Fruit fly (Drosophila melanogaster): ENCODE data around the gene Gr28b.

Gr28b gene

DNA sequence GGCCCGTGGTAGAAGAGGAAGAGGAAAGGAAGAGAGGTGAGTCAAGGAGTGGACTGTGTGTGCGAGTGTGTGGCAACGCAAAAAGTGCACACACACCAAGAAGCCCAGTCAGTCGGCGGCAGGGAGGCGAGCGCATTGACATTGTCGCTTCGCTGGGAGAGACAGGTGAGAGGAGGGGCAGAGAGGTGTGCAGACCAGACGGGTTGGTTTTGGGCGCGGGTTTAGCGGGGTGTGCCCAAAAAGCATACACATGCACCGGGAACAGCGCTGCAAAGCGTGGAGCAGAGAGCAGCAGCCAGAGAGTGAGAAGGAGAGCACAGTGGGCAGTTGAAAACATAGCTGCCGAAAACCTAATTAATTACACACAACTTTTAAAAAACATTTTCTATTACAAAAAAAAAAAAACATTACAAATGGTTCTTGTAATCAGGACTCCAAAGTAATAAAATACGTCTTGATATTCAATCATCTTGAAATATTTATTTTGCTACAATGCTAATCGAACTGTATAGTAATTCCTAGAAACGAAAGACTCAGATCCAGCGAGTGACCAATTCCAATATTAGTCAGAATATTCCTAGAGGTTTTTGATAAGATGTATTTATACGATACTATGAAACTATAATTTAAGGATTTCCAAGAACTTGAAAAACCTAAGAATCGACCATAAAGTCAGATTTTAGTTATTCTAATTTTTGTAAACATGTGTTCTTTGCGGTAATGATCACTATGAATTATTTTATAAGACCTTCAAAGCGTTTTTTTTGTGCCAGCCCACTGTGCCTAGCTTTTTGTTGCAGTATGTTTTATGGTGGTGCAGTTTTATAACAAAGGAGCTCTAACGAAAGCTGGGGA is 39.4 kb downstream of the Gr28b start:
- TF ChIP-seq CG11093 (GFP tag; IDR thresholded peaks at IDR 0.05) (no peak), lola (GFP tag; optimal IDR thresholded peaks at IDR 0.05) (no peak), CG11504 (tag; optimal IDR thresholded peaks at IDR 0.05) (peak; percentile 27), Ssrp (tag; optimal IDR thresholded peaks at IDR 0.05) (peak; percentile 6), CG4820 (GFP tag; optimal IDR thresholded peaks at IDR 0.05) (peak; percentile 21), CG18262 (tag; optimal IDR thresholded peaks at IDR 0.05) (peak; percentile 34), Trl (optimal IDR thresholded peaks at IDR 0.05) (peak in 1 of 2 experiments; percentile 47), Trl (GFP tag; optimal IDR thresholded peaks at IDR 0.05) (no peak), chif (GFP tag; optimal IDR thresholded peaks at IDR 0.05) (peak in 1 of 2 experiments; percentile 1), Sox100B (GFP tag; optimal IDR thresholded peaks at IDR 0.05) (peak; percentile 4), ATbp (GFP tag; optimal IDR thresholded peaks at IDR 0.05) (peak; percentile 22), CG13624 (GFP tag; optimal IDR thresholded peaks at IDR 0.05) (no peak), CG15073 (GFP tag; optimal IDR thresholded peaks at IDR 0.05) (no peak), CG30020 (tag; optimal IDR thresholded peaks at IDR 0.05) (no peak), gem (tag; optimal IDR thresholded peaks at IDR 0.05) (peak; percentile 27), insv (GFP tag; optimal IDR thresholded peaks at IDR 0.05) (no peak), CG3407 (GFP tag; optimal IDR thresholded peaks at IDR 0.05) (peak; percentile 3), ken (GFP tag; IDR thresholded peaks at IDR 0.05) (peak; percentile 50; the same call in 1 of the 3 replicates), knrl (GFP tag; IDR thresholded peaks at IDR 0.05; ENCODE audit: partially characterized antibody) (no peak), tap (tag; optimal IDR thresholded peaks at IDR 0.05) (no peak), exex (tag; optimal IDR thresholded peaks at IDR 0.05) (no peak), rib (GFP tag; IDR thresholded peaks at IDR 0.05) (peak; percentile 28; the same call in 1 of the 2 replicates), Atf3 (GFP tag; optimal IDR thresholded peaks at IDR 0.05) (no peak), nom (GFP tag; optimal IDR thresholded peaks at IDR 0.05) (peak; percentile 40), phol (tag; optimal IDR thresholded peaks at IDR 0.05) (peak; percentile 24), nmo (GFP tag; optimal IDR thresholded peaks at IDR 0.05) (peak; percentile 49), ttk (GFP tag; IDR thresholded peaks at IDR 0.05) (0 out of 2 replicates have a peak, but pooled peaks have one; percentile 8), gsb (GFP tag; IDR thresholded peaks at IDR 0.05) (0 out of 2 replicates have a peak, but pooled peaks have one; percentile 13), kni (GFP tag; optimal IDR thresholded peaks at IDR 0.05) (peak; percentile 16), CG9215 (GFP tag; IDR thresholded peaks at IDR 0.05) (no peak), ERR (GFP tag; optimal IDR thresholded peaks at IDR 0.05) (no peak), Drgx (GFP tag; IDR thresholded peaks at IDR 0.05) (peak; percentile 65), bbx (GFP tag; IDR thresholded peaks at IDR 0.05; ENCODE audit: partially characterized antibody) (no peak; the same call in 1 of the 2 replicates), CG6175 (GFP tag; IDR thresholded peaks at IDR 0.05) (0 out of 3 replicates have a peak, but pooled peaks have one; percentile 25), toy (GFP tag; IDR thresholded peaks at IDR 0.05) (no peak), CG6254 (GFP tag; optimal IDR thresholded peaks at IDR 0.05) (no peak), CG13424 (tag; optimal IDR thresholded peaks at IDR 0.05) (no peak), CG6689 (GFP tag; IDR thresholded peaks at IDR 0.05) (no peak), Doc3 (GFP tag; IDR thresholded peaks at IDR 0.05; ENCODE audit: partially characterized antibody) (no peak), Opbp (GFP tag; IDR thresholded peaks at IDR 0.05; ENCODE audit: partially characterized antibody) (0 out of 3 replicates have a peak, but pooled peaks have one; percentile 33), CG18476 (GFP tag; optimal IDR thresholded peaks at IDR 0.05) (no peak), Sox102F (GFP tag; optimal IDR thresholded peaks at IDR 0.05) (peak; percentile 14), eve (GFP tag; optimal IDR thresholded peaks at IDR 0.05) (peak in 1 of 2 experiments; percentile 80), Ravus (GFP tag; IDR thresholded peaks at IDR 0.05) (no peak), tio (GFP tag; optimal IDR thresholded peaks at IDR 0.05) (peak; percentile 27), CG2678 (tag; optimal IDR thresholded peaks at IDR 0.05) (peak; percentile 7), CG10321 (GFP tag; IDR thresholded peaks at IDR 0.05) (no peak), CG3065 (GFP tag; optimal IDR thresholded peaks at IDR 0.05) (no peak)
